Fruit fly (Drosophila melanogaster) whole organism, wandering third instar larva: ENCODE results near the gene Dsk.
"Not testable (repeated sequence)": the region's sequence is repeated elsewhere in the genome, so short reads cannot be mapped to it uniquely, and the experiment has no call there.

Experiments used
- Abd-B ChIP-seq: fragments of >200 bp; optimal IDR thresholded peaks from 2 replicates; lab custom pipeline; 2017; ENCODE audit warnings: missing biosample characterization, missing genetic modification characterization
- CG32264 ChIP-seq: fragments of 200-800 bp; sonication (Bioruptor generic); optimal IDR thresholded peaks from 2 replicates; lab custom pipeline; 2016; ENCODE audit warnings: missing biosample characterization, missing genetic modification characterization
- CG9705 ChIP-seq: fragments of 200-800 bp; sonication (Bioruptor generic); optimal IDR thresholded peaks from 2 replicates; lab custom pipeline; 2018; ENCODE audit warnings: missing biosample characterization, mild to moderate bottlenecking, missing genetic modification characterization
- CrebA ChIP-seq: fragments of 200-800 bp; sonication (Bioruptor generic); optimal IDR thresholded peaks from 2 replicates; lab custom pipeline; 2016; ENCODE audit warnings: missing biosample characterization, mild to moderate bottlenecking, missing genetic modification characterization, borderline replicate concordance
- Dfd ChIP-seq: fragments of >200 bp; optimal IDR thresholded peaks from 2 replicates; lab custom pipeline; 2017; ENCODE audit warnings: missing biosample characterization, missing genetic modification characterization
- Dif ChIP-seq: fragments of 200-275, 200-300 bp; sonication (Bioruptor generic); optimal IDR thresholded peaks from 2 replicates; lab custom pipeline; 2018; ENCODE audit warnings: missing biosample characterization, missing genetic modification characterization; ENCODE audit not compliant: partially characterized antibody
- GATAd ChIP-seq: sonication (Bioruptor generic); optimal IDR thresholded peaks from 2 replicates; lab custom pipeline; 2016; ENCODE audit warnings: missing biosample characterization, missing genetic modification characterization
- HLH106 ChIP-seq: fragments of 200-800 bp; optimal IDR thresholded peaks from 3 replicates; lab custom pipeline; 2019; ENCODE audit warnings: missing biosample characterization, mild to moderate bottlenecking, missing genetic modification characterization, moderate library complexity
- Hnf4 ChIP-seq: fragments of 200-800 bp; sonication (Bioruptor generic); optimal IDR thresholded peaks from 2 replicates; lab custom pipeline; 2016; ENCODE audit warnings: missing biosample characterization, mild to moderate bottlenecking, missing genetic modification characterization
- Hr78 ChIP-seq: fragments of >200 bp; optimal IDR thresholded peaks from 2 replicates; lab custom pipeline; 2017; ENCODE audit warnings: missing biosample characterization, missing genetic modification characterization
- Hr83 ChIP-seq: fragments of 200-300 bp; sonication (Bioruptor generic); optimal IDR thresholded peaks from 2 replicates; lab custom pipeline; 2016; ENCODE audit warnings: missing biosample characterization, mild to moderate bottlenecking, missing genetic modification characterization, moderate library complexity; ENCODE audit not compliant: poor library complexity, severe bottlenecking
- Jra ChIP-seq: sonication (Bioruptor generic); optimal IDR thresholded peaks from 2 replicates; lab custom pipeline; 2016; ENCODE audit warnings: missing biosample characterization, missing genetic modification characterization
- Mio ChIP-seq: sonication (Bioruptor generic); optimal IDR thresholded peaks from 2 replicates; lab custom pipeline; 2016; ENCODE audit warnings: missing biosample characterization, missing genetic modification characterization
- Myc ChIP-seq: fragments of >200 bp; optimal IDR thresholded peaks from 2 replicates; lab custom pipeline; 2017
- N ChIP-seq: fragments of >200 bp; optimal IDR thresholded peaks from 2 replicates; lab custom pipeline; 2018; ENCODE audit warnings: missing biosample characterization, missing external identifiers, missing genetic modification characterization
- Rel ChIP-seq, 2 experiments: fragments of 200-800 bp; sonication (Bioruptor generic) in 1 of 2; optimal IDR thresholded peaks; 2 replicates in 1 of 2; 3 replicates in 1 of 2; lab custom pipeline; 2016 to 2019; ENCODE audit warnings: mild to moderate bottlenecking in 2 of 2, missing biosample characterization in 2 of 2, missing genetic modification characterization in 2 of 2, moderate library complexity in 1 of 2
- Sp1 ChIP-seq: fragments of 200-800 bp; sonication (Bioruptor generic); optimal IDR thresholded peaks from 3 replicates; lab custom pipeline; 2019; ENCODE audit warnings: missing biosample characterization, mild to moderate bottlenecking, missing genetic modification characterization, moderate library complexity
- Vsx2 ChIP-seq: fragments of 200-300, 225-300 bp; sonication (Bioruptor generic); optimal IDR thresholded peaks from 2 replicates; lab custom pipeline; 2018; ENCODE audit warnings: missing biosample characterization, missing genetic modification characterization; ENCODE audit not compliant: partially characterized antibody
- br ChIP-seq: fragments of 200-800 bp; sonication (Bioruptor generic); optimal IDR thresholded peaks from 2 replicates; lab custom pipeline; 2016; ENCODE audit warnings: missing biosample characterization, missing genetic modification characterization
- brk ChIP-seq: fragments of 200-800 bp; sonication (Bioruptor generic); optimal IDR thresholded peaks from 2 replicates; lab custom pipeline; 2016; ENCODE audit warnings: missing biosample characterization, mild to moderate bottlenecking, missing genetic modification characterization
- dl ChIP-seq, 2 experiments: fragments of 175-275, 200-275 bp in 1 of 2; fragments of 200-275 bp in 1 of 2; sonication (Bioruptor generic); optimal IDR thresholded peaks; lab custom pipeline; 2018; ENCODE audit warnings: mild to moderate bottlenecking in 2 of 2, missing biosample characterization in 2 of 2, missing genetic modification characterization in 2 of 2, moderate library complexity in 2 of 2; ENCODE audit not compliant: partially characterized antibody in 2 of 2, insufficient read depth in 1 of 2
- dmrt93B ChIP-seq: fragments of 200-800 bp; sonication (Bioruptor generic); optimal IDR thresholded peaks from 2 replicates; lab custom pipeline; 2018; ENCODE audit warnings: missing biosample characterization, mild to moderate bottlenecking, missing genetic modification characterization
- dsf ChIP-seq: sonication (Bioruptor generic); optimal IDR thresholded peaks from 2 replicates; lab custom pipeline; 2016; ENCODE audit warnings: missing biosample characterization, missing genetic modification characterization, borderline replicate concordance
- ey ChIP-seq: fragments of 200-800 bp; sonication (Bioruptor generic); optimal IDR thresholded peaks from 2 replicates; lab custom pipeline; 2016; ENCODE audit warnings: missing biosample characterization, missing genetic modification characterization
- foxo ChIP-seq, 2 experiments: fragments of 200-800 bp; sonication (Bioruptor generic); optimal IDR thresholded peaks; 2 replicates in 1 of 2; 3 replicates in 1 of 2; lab custom pipeline; 2016 to 2017; ENCODE audit warnings: missing biosample characterization in 2 of 2, missing genetic modification characterization in 2 of 2
- fru ChIP-seq: fragments of 200-800 bp; sonication (Bioruptor generic); optimal IDR thresholded peaks from 3 replicates; lab custom pipeline; 2016; ENCODE audit warnings: missing biosample characterization, mild to moderate bottlenecking, missing genetic modification characterization
- h ChIP-seq: fragments of 200-800 bp; sonication (Bioruptor generic); optimal IDR thresholded peaks from 3 replicates; lab custom pipeline; 2016; ENCODE audit warnings: missing biosample characterization, mild to moderate bottlenecking, missing genetic modification characterization
- jim ChIP-seq: fragments of 175-275, 200-325 bp; sonication (Bioruptor generic); optimal IDR thresholded peaks from 2 replicates; lab custom pipeline; 2016; ENCODE audit warnings: missing biosample characterization, mild to moderate bottlenecking, missing genetic modification characterization
- lola ChIP-seq: fragments of >200 bp; optimal IDR thresholded peaks from 2 replicates; lab custom pipeline; 2017; ENCODE audit warnings: missing biosample characterization, missing genetic modification characterization
- pan ChIP-seq: fragments of >200 bp; optimal IDR thresholded peaks from 2 replicates; lab custom pipeline; 2017
- psq ChIP-seq: fragments of 200-800 bp; sonication (Bioruptor generic); optimal IDR thresholded peaks from 3 replicates; lab custom pipeline; 2017; ENCODE audit warnings: missing biosample characterization, mild to moderate bottlenecking, missing genetic modification characterization, moderate library complexity
- rgr ChIP-seq: fragments of 200-800 bp; sonication (Bioruptor generic); optimal IDR thresholded peaks from 3 replicates; lab custom pipeline; 2016; ENCODE audit warnings: missing biosample characterization, mild to moderate bottlenecking, missing genetic modification characterization
- sage ChIP-seq: fragments of 200-800 bp; sonication (Bioruptor generic); optimal IDR thresholded peaks from 2 replicates; lab custom pipeline; 2016; ENCODE audit warnings: missing biosample characterization, mild to moderate bottlenecking, missing genetic modification characterization
- sv ChIP-seq: fragments of 200-800 bp; sonication (Bioruptor generic); optimal IDR thresholded peaks from 3 replicates; lab custom pipeline; 2016; ENCODE audit warnings: missing biosample characterization, missing genetic modification characterization
- tai ChIP-seq: sonication (Bioruptor generic); optimal IDR thresholded peaks from 2 replicates; lab custom pipeline; 2016; ENCODE audit warnings: missing biosample characterization, missing genetic modification characterization
- usp ChIP-seq: fragments of >200 bp; optimal IDR thresholded peaks from 2 replicates; lab custom pipeline; 2017; ENCODE audit warnings: missing biosample characterization, missing genetic modification characterization
- woc ChIP-seq: sonication (Bioruptor generic); optimal IDR thresholded peaks from 2 replicates; lab custom pipeline; 2016; ENCODE audit warnings: missing biosample characterization, mild to moderate bottlenecking, missing genetic modification characterization

Dsk gene

DNA sequence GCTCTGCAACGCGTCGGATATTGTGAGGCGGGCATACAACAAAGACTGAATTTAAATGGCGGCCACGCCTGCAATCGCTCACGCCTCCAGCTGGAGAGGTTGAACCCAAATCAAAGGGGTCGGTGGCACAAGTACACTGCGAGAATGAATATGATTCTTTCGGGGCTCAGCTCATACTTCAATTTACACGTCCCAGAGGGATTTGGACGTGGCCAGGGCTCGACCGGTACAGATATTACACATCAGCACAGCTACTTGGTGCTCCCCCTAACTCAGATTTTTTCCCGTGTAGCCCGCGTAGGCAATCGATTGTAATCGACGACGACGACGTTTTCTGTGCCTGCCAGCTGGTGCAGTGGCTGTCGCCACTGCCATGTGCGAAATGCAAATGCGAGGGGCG, 24.0 kb upstream of the Dsk start (continued):
- TF ChIP-seq Hr83 (peak; percentile 17), CG32264 (peak; percentile 70), dsf (GFP tag; lab: Kevin White, UChicago) (no peak), Hr78 (GFP tag; lab: Kevin White, UChicago) (no peak), brk (GFP tag; lab: Kevin White, UChicago) (peak; percentile 6), HLH106 (tag; lab: Kevin White, UChicago) (peak; percentile 81), CrebA (no peak)

- not testable (repeated sequence) for TF ChIP-seq dl (GFP tag; optimal IDR thresholded peaks at IDR 0.05; lab: Kevin White, UChicago; ENCODE audit: insufficient read depth in 1 of 2, partially characterized antibody in 2 of 2); CG32264; dsf (GFP tag; lab: Kevin White, UChicago)
Measured at dm6 chr3R:4211483-4211882, 21.4 kb upstream of the Dsk start, which contains the start of gene aux. aux (plus strand) TSS chr3R:4211783.

DNA sequence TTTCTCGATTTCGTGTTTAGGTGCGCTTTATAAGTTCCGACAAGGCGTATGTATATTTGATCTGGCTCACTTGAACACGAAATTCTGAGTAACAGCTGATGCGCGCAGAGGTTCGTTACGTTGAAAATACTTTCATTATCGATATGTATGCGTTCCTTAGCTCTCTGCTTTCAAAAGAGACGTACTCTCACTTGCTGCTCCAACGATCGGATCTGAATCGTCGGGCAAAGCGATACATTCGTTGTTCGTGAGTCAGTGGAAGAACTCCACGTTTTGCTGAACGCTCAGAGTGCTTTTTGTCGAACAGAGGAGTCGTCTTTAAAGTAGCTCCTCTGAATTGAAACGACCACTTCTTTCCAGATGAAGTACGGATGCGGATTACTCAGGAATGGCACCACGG, 7.0 kb upstream of the Dsk start, which contains the start of gene beta-Man:
TSS of gene beta-Man (plus strand) at position 152 of the 400 bp plus-strand sequence.
- TF ChIP-seq Hnf4 (peak; percentile 67), Jra (GFP tag; lab: Kevin White, UChicago) (peak; percentile 38), Sp1 (GFP tag; lab: Kevin White, UChicago) (no peak), brk (GFP tag; lab: Kevin White, UChicago) (no peak), h (GFP tag; lab: Kevin White, UChicago) (peak; percentile 35), HLH106 (tag; lab: Kevin White, UChicago) (peak; percentile 34), woc (GFP tag; lab: Kevin White, UChicago) (peak; percentile 2), Myc (lab: Kevin White, UChicago) (peak; percentile 5), rgr (GFP tag; lab: Kevin White, UChicago) (no peak), N (no peak), Dif (GFP tag; lab: Kevin White, UChicago) (peak; percentile 89), Abd-B (GFP tag; lab: Kevin White, UChicago) (no peak), CG32264 (no peak), Vsx2 (GFP tag; lab: Kevin White, UChicago) (peak; percentile 72), psq (GFP tag; lab: Kevin White, UChicago) (no peak), jim (GFP tag; lab: Kevin White, UChicago) (peak; percentile 32), Hr78 (GFP tag; lab: Kevin White, UChicago) (no peak), CrebA (peak; percentile 24), br (GFP tag; lab: Kevin White, UChicago) (no peak), foxo (GFP tag; optimal IDR thresholded peaks at IDR 0.05; lab: Kevin White, UChicago) (peak in 1 of 2 experiments; percentile 36), tai (no peak), Rel (GFP tag; optimal IDR thresholded peaks at IDR 0.05; lab: Kevin White, UChicago) (no peak), Rel (tag; optimal IDR thresholded peaks at IDR 0.05; lab: Kevin White, UChicago) (peak; percentile 57), Hr83 (peak; percentile 77), fru (GFP tag; lab: Kevin White, UChicago) (peak; percentile 76), GATAd (no peak), Dfd (no peak), dmrt93B (GFP tag; lab: Kevin White, UChicago) (no peak), dl (GFP tag; optimal IDR thresholded peaks at IDR 0.05; lab: Kevin White, UChicago; ENCODE audit: insufficient read depth in 1 of 2, partially characterized antibody in 2 of 2) (peak; percentile 53 to 55), usp (GFP tag; lab: Kevin White, UChicago) (no peak)
- TF ChIP-seq, all 38 proteins: peak for 15

- TF ChIP-seq Myc (lab: Kevin White, UChicago) (no peak), sage (GFP tag; lab: Kevin White, UChicago) (peak; percentile 33), brk (GFP tag; lab: Kevin White, UChicago) (peak; percentile 73), Mio (GFP tag; lab: Kevin White, UChicago) (no peak), woc (GFP tag; lab: Kevin White, UChicago) (no peak), CG9705 (no peak), Rel (GFP tag; optimal IDR thresholded peaks at IDR 0.05; lab: Kevin White, UChicago) (no peak), Rel (tag; optimal IDR thresholded peaks at IDR 0.05; lab: Kevin White, UChicago) (no peak), usp (GFP tag; lab: Kevin White, UChicago) (no peak), ey (GFP tag; lab: Kevin White, UChicago) (no peak), rgr (GFP tag; lab: Kevin White, UChicago) (no peak), dl (GFP tag; optimal IDR thresholded peaks at IDR 0.05; lab: Kevin White, UChicago; ENCODE audit: insufficient read depth in 1 of 2, partially characterized antibody in 2 of 2) (no peak), dmrt93B (GFP tag; lab: Kevin White, UChicago) (no peak), Hnf4 (no peak), Hr78 (GFP tag; lab: Kevin White, UChicago) (no peak), sv (GFP tag; lab: Kevin White, UChicago) (no peak), br (GFP tag; lab: Kevin White, UChicago) (no peak), fru (GFP tag; lab: Kevin White, UChicago) (peak; percentile 100), Dfd (no peak), psq (GFP tag; lab: Kevin White, UChicago) (no peak), h (GFP tag; lab: Kevin White, UChicago) (no peak), Sp1 (GFP tag; lab: Kevin White, UChicago) (no peak), GATAd (no peak), pan (no peak), Hr83 (no peak), tai (no peak), HLH106 (tag; lab: Kevin White, UChicago) (no peak), N (no peak), Dif (GFP tag; lab: Kevin White, UChicago) (peak; percentile 61), CG32264 (no peak), Abd-B (GFP tag; lab: Kevin White, UChicago) (no peak), lola (GFP tag; lab: Kevin White, UChicago) (no peak)
Measured at dm6 chr3R:4186820-4187540, 3.1 kb downstream of the Dsk start.
